Worm (Caenorhabditis elegans) whole organism, young adult: Measurements from ENCODE around the gene nhr-201.

Source experiments
- B0019.2 ChIP-seq: fragments of 200-800 bp; sonication (Bioruptor generic); conservative IDR thresholded peaks from 2 replicates; pipeline ENCODE4 v1.3.6; 2022; ENCODE audit warnings: missing genetic modification reagents, missing genetic modification characterization, missing compliant biosample characterization
- B0035.1 ChIP-seq: sonication (generic microtip); optimal IDR thresholded peaks from 2 replicates; lab custom pipeline; 2016; ENCODE audit warnings: missing genetic modification characterization, mild to moderate bottlenecking, missing compliant biosample characterization, missing genotype, missing genetic modification reagents
- F22D6.2 ChIP-seq: sonication (generic microtip); optimal IDR thresholded peaks from 2 replicates; lab custom pipeline; 2016; ENCODE audit warnings: mild to moderate bottlenecking, missing genetic modification characterization, missing compliant biosample characterization
- F37B4.10 ChIP-seq: fragments of 200-800 bp; sonication (Bioruptor generic); IDR thresholded peaks from 2 replicates; pipeline ENCODE4 v1.3.6; 2022; ENCODE audit warnings: missing genetic modification characterization, missing compliant biosample characterization
- F39B2.1 ChIP-seq: fragments of 200-800 bp; sonication (Bioruptor generic); IDR thresholded peaks from 2 replicates; pipeline ENCODE4 v1.3.6; 2022; ENCODE audit warnings: missing genetic modification reagents, missing genetic modification characterization, missing compliant biosample characterization
- F55B11.4 ChIP-seq: sonication (generic microtip); optimal IDR thresholded peaks from 2 replicates; lab custom pipeline; 2016; ENCODE audit warnings: missing compliant biosample characterization, missing genetic modification characterization, borderline replicate concordance; ENCODE audit not compliant: insufficient read depth
- K11D2.4 ChIP-seq: fragments of 200-800 bp; sonication (Bioruptor generic); IDR thresholded peaks from 2 replicates; pipeline ENCODE4 v1.3.6; 2022; ENCODE audit warnings: missing genetic modification reagents, missing genetic modification characterization, missing compliant biosample characterization
- Y53F4B.3 ChIP-seq: fragments of 200-800 bp; sonication (Bioruptor generic); IDR thresholded peaks from 2 replicates; pipeline ENCODE4 v1.3.6; 2022; ENCODE audit warnings: missing genetic modification reagents, missing genetic modification characterization, missing compliant biosample characterization
- Y67H2A.10 ChIP-seq: fragments of 200-800 bp; sonication (Bioruptor generic); conservative IDR thresholded peaks from 2 replicates; pipeline ENCODE4 v1.3.6; 2022; ENCODE audit warnings: missing genetic modification reagents, missing genetic modification characterization, missing compliant biosample characterization
- atf-7 ChIP-seq: sonication (generic microtip); optimal IDR thresholded peaks from 2 replicates; lab custom pipeline; 2017; ENCODE audit warnings: mild to moderate bottlenecking, missing genetic modification characterization, missing compliant biosample characterization
- bed-2 ChIP-seq: fragments of 200-800 bp; sonication (Bioruptor generic); IDR thresholded peaks from 2 replicates; pipeline ENCODE4 v1.3.6; 2022; ENCODE audit warnings: missing genetic modification reagents, missing genetic modification characterization, missing compliant biosample characterization
- cebp-2 ChIP-seq: fragments of 200-800 bp; sonication (Bioruptor generic); IDR thresholded peaks from 2 replicates; pipeline ENCODE4 v1.3.6; 2022; ENCODE audit warnings: missing genetic modification characterization, missing compliant biosample characterization
- ceh-100 ChIP-seq: fragments of 200-800 bp; sonication (Bioruptor generic); IDR thresholded peaks from 2 replicates; pipeline ENCODE4 v1.3.6; 2022; ENCODE audit warnings: missing genetic modification reagents, missing genetic modification characterization, missing compliant biosample characterization
- dox-1 ChIP-seq: fragments of 200-800 bp; sonication (Bioruptor generic); IDR thresholded peaks from 2 replicates; pipeline ENCODE4 v1.3.6; 2022; ENCODE audit warnings: missing genetic modification reagents, missing genetic modification characterization, missing compliant biosample characterization
- gei-17 ChIP-seq: fragments of 200-800 bp; sonication (Bioruptor generic); optimal IDR thresholded peaks from 2 replicates; lab custom pipeline; 2018; ENCODE audit warnings: mild to moderate bottlenecking, missing genetic modification characterization, missing compliant biosample characterization
- him-1 ChIP-seq: sonication (generic microtip); optimal IDR thresholded peaks from 2 replicates; lab custom pipeline; 2016; ENCODE audit warnings: missing genotype, missing genetic modification reagents, missing genetic modification characterization, missing compliant biosample characterization
- hmg-1.2 ChIP-seq: fragments of 200-800 bp; sonication (Bioruptor generic); IDR thresholded peaks from 2 replicates; pipeline ENCODE4 v1.3.6; 2022; ENCODE audit warnings: missing genetic modification reagents, missing genetic modification characterization, missing compliant biosample characterization
- hmg-20 ChIP-seq: fragments of 200-800 bp; sonication (Bioruptor generic); IDR thresholded peaks from 2 replicates; pipeline ENCODE4 v1.3.6; 2022; ENCODE audit warnings: missing genetic modification reagents, missing genetic modification characterization, missing compliant biosample characterization
- hsf-1 ChIP-seq: fragments of 200-800 bp; sonication (Bioruptor generic); IDR thresholded peaks from 2 replicates; pipeline ENCODE4 v1.3.6; 2022; ENCODE audit warnings: missing genetic modification reagents, missing genetic modification characterization, missing compliant biosample characterization
- lin-26 ChIP-seq: fragments of 200-800 bp; sonication (Bioruptor generic); IDR thresholded peaks from 2 replicates; pipeline ENCODE4 v1.3.6; 2022; ENCODE audit warnings: missing genetic modification reagents, missing genetic modification characterization, missing compliant biosample characterization
- lsl-1 ChIP-seq: fragments of 200-800 bp; sonication (Bioruptor generic); optimal IDR thresholded peaks from 2 replicates; lab custom pipeline; 2018; ENCODE audit warnings: mild to moderate bottlenecking, missing genetic modification characterization, moderate library complexity, missing compliant biosample characterization
- mes-4 ChIP-seq: sonication (generic microtip); optimal IDR thresholded peaks from 2 replicates; lab custom pipeline; 2016; ENCODE audit warnings: missing genotype, missing genetic modification characterization, missing compliant biosample characterization
- nfya-2 ChIP-seq: fragments of 200-800 bp; sonication (Bioruptor generic); IDR thresholded peaks from 2 replicates; pipeline ENCODE4 v1.3.6; 2022; ENCODE audit warnings: missing genetic modification reagents, missing genetic modification characterization, missing compliant biosample characterization
- nhr-80 ChIP-seq: sonication (generic microtip); optimal IDR thresholded peaks from 2 replicates; lab custom pipeline; 2016; ENCODE audit warnings: missing genetic modification characterization, missing compliant biosample characterization
- pbrm-1 ChIP-seq: fragments of 200-800 bp; sonication (Bioruptor generic); IDR thresholded peaks from 2 replicates; pipeline ENCODE4 v1.3.6; 2022; ENCODE audit warnings: missing genetic modification reagents, missing genetic modification characterization, missing compliant biosample characterization
- sdz-38 ChIP-seq: sonication (generic microtip); optimal IDR thresholded peaks from 2 replicates; lab custom pipeline; 2016; ENCODE audit warnings: missing genotype, missing genetic modification characterization, missing compliant biosample characterization
- snpc-1.3 ChIP-seq: sonication (generic microtip); optimal IDR thresholded peaks from 2 replicates; lab custom pipeline; 2017; ENCODE audit warnings: missing genetic modification characterization, mild to moderate bottlenecking, missing compliant biosample characterization, antibody characterized with exemption, moderate library complexity, missing genotype, missing genetic modification reagents; ENCODE audit not compliant: insufficient read depth
- snpc-4 ChIP-seq, 5 experiments: fragments of 150-350 bp in 1 of 5; sonication (generic microtip) in 4 of 5; optimal IDR thresholded peaks; 2 replicates each; lab custom pipeline; 2014 to 2018; ENCODE audit warnings: missing genetic modification characterization in 5 of 5, missing biosample characterization in 3 of 5, antibody characterized with exemption in 2 of 5, mild to moderate bottlenecking in 2 of 5, missing compliant biosample characterization in 2 of 5, missing genotype in 2 of 5, moderate library complexity in 2 of 5, missing genetic modification reagents in 1 of 5
- tbx-9 ChIP-seq: sonication (generic microtip); optimal IDR thresholded peaks from 2 replicates; lab custom pipeline; 2016; ENCODE audit warnings: borderline replicate concordance, missing genetic modification characterization, inconsistent platforms, missing compliant biosample characterization
- xnd-1 ChIP-seq: sonication (generic microtip); optimal IDR thresholded peaks from 2 replicates; lab custom pipeline; 2016; ENCODE audit warnings: missing genotype, missing genetic modification reagents, missing genetic modification characterization, missing compliant biosample characterization
- zfh-2 ChIP-seq: fragments of 200-800 bp; sonication (Bioruptor generic); conservative IDR thresholded peaks from 2 replicates; pipeline ENCODE4 v1.3.6; 2022; ENCODE audit warnings: missing genetic modification reagents, missing genetic modification characterization, missing compliant biosample characterization
- ztf-22 ChIP-seq: fragments of 200-800 bp; sonication (Bioruptor generic); optimal IDR thresholded peaks from 2 replicates; lab custom pipeline; 2018; ENCODE audit warnings: mild to moderate bottlenecking, missing genetic modification characterization, moderate library complexity, missing compliant biosample characterization
- ztf-28 ChIP-seq: fragments of 200-800 bp; sonication (Bioruptor generic); IDR thresholded peaks from 2 replicates; pipeline ENCODE4 v1.3.6; 2022; ENCODE audit warnings: missing genetic modification reagents, missing genetic modification characterization, missing compliant biosample characterization

The nhr-201 gene

DNA sequence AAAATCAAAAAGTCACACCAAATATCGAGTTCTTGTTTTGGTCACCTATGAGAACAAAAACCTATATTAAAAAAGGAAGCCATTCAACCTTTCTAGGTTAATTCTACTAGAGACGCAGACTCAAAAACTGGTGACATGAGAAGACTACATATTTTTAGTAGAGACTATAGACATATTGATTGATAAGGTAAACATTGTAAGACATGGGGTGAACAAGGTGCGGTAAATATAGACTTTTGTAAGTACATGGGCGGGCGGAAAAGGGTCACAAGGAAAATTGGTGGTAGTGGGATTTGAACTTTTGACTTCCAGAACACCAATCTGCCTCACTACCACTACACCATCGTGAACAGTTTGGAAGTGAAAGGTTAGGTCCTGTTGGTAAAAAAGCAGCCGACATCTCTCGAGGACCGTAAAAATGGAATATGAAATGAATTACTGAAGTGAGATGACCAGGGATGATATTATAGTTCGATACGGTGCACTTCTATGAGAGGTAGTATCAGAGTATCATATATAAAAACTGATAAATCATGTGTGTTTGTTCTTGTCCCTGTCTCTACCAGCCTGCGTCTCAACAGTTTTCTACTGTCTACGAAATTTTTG, 19.8 kb downstream of the nhr-201 start, which contains the start of gene nhr-212 (continued):
- TF ChIP-seq lsl-1 (GFP tag; lab: Kevin White, UChicago) (no peak), lin-26 (GFP tag; lab: Robert Waterston, UW) (no peak), ceh-100 (GFP tag; lab: Robert Waterston, UW) (no peak), atf-7 (tag; lab: Kevin White, UChicago) (no peak), ztf-28 (no peak), F55B11.4 (tag; lab: Kevin White, UChicago) (no peak)
- TF ChIP-seq, all 124 proteins: peak for 4

DNA sequence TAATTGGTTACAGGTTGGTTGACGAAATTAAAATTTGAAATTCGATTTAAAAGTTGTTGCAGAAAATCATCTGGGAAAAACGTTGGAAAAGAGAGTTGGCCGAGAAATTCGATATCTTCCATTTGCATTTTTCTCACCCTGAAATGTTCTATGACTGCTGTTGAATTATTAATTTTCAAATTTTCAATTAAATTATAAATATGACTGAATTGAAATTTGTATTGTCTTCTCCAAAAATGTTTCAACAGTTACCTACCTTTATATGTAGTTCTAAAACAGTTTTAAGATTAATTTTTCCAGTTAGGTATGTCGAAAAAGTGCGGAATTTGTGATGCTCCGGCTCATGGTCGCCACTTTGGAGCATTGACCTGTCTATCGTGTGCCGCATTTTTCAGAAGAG, 22.1 kb downstream of the nhr-201 start, which contains the start of gene nhr-211:
Gene nhr-211 (plus strand): TSS at position 301 of the 400 bp plus-strand sequence.
- TF ChIP-seq F22D6.2 (tag; lab: Kevin White, UChicago), result no peak
- no peak for TF ChIP-seq F37B4.10 (GFP tag; lab: Robert Waterston, UW)
- TF ChIP-seq Y67H2A.10, result no peak
- no peak for TF ChIP-seq K11D2.4 (GFP tag; lab: Robert Waterston, UW)
- no peak for TF ChIP-seq F39B2.1
- no peak for TF ChIP-seq F55B11.4 (tag; lab: Kevin White, UChicago)
- TF ChIP-seq nfya-2 (GFP tag; lab: Robert Waterston, UW), result no peak

DNA sequence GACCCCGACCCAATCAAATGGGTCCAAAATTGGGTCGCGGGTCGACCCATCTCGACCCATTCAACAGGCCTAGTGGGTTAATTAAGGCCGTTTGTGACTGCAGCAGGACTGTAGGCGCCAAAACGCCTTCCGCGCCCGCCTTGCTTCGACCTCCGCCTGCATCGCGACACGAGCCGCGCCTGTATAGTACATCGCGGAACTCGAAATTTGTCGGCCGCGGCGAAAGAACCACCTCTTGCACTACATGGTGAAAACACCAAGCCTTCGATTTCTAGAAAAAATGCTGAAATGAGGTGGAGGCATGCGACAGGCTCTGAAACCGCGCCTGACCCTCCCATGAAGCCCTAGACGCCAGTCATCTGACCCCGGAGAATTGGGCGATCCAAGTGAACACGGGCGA, 23.4 kb downstream of the nhr-201 start:
- no peak for TF ChIP-seq sdz-38 (tag; lab: Kevin White, UChicago)
- TF ChIP-seq snpc-1.3 (tag; lab: Kevin White, UChicago), result no peak
- TF ChIP-seq hsf-1, result no peak
- peak; percentile 58 for TF ChIP-seq zfh-2
- no peak for TF ChIP-seq mes-4 (tag; lab: Kevin White, UChicago)
- TF ChIP-seq Y53F4B.3 (GFP tag; lab: Robert Waterston, UW), result no peak
- TF ChIP-seq snpc-4 (GFP tag; optimal IDR thresholded peaks at IDR 0.05; lab: Kevin White, UChicago), result no peak
- TF ChIP-seq snpc-4 (tag; optimal IDR thresholded peaks at IDR 0.05; lab: Kevin White, UChicago), result peak in 2 of 4 experiments; percentile 57 to 72
- TF ChIP-seq xnd-1 (tag; lab: Kevin White, UChicago), result no peak
- TF ChIP-seq pbrm-1, result no peak
- TF ChIP-seq tbx-9, result no peak
- TF ChIP-seq bed-2 (GFP tag; lab: Robert Waterston, UW), result no peak
- TF ChIP-seq B0035.1, result no peak
- TF ChIP-seq cebp-2, result no peak
- no peak for TF ChIP-seq him-1
- peak; percentile 13; the same call in 1 of the 2 replicates for TF ChIP-seq hmg-1.2 (GFP tag; lab: Robert Waterston, UW)
- TF ChIP-seq hmg-20, result no peak

DNA sequence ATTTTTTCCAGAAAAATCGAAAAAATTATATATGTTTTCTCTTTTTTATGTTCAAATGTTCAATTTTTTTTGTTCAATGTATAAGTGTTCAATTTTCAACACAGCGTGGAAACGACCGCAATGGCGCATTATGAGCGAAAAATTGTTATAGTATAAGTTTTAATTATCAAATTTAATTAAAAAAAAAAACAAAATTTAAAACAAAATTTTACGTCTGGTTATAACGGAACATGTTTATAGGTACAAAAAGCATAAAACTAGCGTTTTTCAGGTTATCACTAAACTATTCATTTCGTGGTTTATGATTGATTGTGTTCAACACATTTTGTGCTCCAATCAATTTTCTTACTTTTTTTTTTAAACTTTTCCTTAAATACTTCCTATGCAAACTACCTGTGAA, 24.7 kb downstream of the nhr-201 start, which contains the start of gene nhr-106:
Gene nhr-106 (plus strand): TSS at position 301 of the 400 bp plus-strand sequence.
- TF ChIP-seq dox-1 (GFP tag; lab: Robert Waterston, UW), result no peak
- no peak for TF ChIP-seq ztf-22
- no peak for TF ChIP-seq B0019.2 (GFP tag; lab: Robert Waterston, UW)
- TF ChIP-seq nhr-80 (tag; lab: Kevin White, UChicago), result peak; percentile 27
- no peak for TF ChIP-seq gei-17 (GFP tag; lab: Kevin White, UChicago)
- TF ChIP-seq, all 124 proteins: peak for 1
